Fruit fly (Drosophila melanogaster): Measurements from ENCODE around the gene Nepl5.

Gene Nepl5

DNA sequence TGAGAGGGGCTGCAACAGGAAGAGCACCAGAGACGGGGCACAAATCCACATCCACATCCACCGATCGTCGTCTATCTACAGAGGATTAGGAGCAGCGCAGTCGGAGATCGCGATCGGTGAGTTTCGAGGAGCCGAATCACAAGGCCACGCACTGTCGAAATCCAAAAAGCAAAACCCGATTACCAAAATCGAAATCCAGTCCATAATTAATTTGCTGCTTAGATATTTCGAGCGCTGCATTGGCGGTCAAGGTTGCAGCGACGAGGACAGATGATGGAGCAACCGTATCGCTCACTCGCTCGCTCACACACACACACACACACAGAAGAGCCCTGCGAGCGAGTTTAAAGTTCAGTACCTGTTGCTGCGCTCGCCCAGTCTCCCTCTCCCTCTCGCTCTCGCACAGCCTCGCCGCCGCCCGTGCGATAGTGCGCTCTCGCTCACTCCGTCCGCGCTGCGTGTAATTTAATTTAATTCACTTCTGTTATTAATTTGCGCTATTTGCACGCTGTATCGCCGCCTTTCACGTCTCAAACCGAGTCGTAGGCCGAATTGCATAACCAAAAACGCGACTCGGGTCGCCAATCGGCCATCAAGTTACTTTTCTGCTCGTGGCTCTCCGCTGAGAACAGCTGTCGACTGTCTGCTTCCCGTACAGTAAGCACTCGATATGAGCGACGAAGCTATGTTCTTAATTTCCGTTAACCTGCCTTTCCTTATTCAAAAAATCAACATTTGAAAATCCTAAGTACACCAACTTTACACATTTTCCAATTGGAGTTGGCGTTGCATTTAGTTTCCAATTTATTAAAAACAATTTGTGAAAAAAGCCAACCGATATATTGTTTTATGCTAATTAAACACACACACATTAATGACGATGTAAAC, 41.8 kb upstream of the Nepl5 start (continued):
- no peak for TF ChIP-seq CG1024 (GFP tag; IDR thresholded peaks at IDR 0.05)
- peak; percentile 40 for TF ChIP-seq Ssrp (tag; optimal IDR thresholded peaks at IDR 0.05)
- TF ChIP-seq phol (tag; optimal IDR thresholded peaks at IDR 0.05), result peak; percentile 46
- no peak for TF ChIP-seq sr (GFP tag; IDR thresholded peaks at IDR 0.05)
- TF ChIP-seq nom (GFP tag; optimal IDR thresholded peaks at IDR 0.05), result peak; percentile 94
- peak; percentile 37; the same call in 2 of the 3 replicates for TF ChIP-seq tgo (GFP tag; IDR thresholded peaks at IDR 0.05)
- TF ChIP-seq gsb (GFP tag; IDR thresholded peaks at IDR 0.05), result no peak
- no peak for TF ChIP-seq CG1647 (GFP tag; optimal IDR thresholded peaks at IDR 0.05)
- no peak for TF ChIP-seq br (optimal IDR thresholded peaks at IDR 0.05)
- TF ChIP-seq BEAF-32 (GFP tag; optimal IDR thresholded peaks at IDR 0.05), result no peak
- TF ChIP-seq CG12236 (GFP tag; optimal IDR thresholded peaks at IDR 0.05), result peak; percentile 14
- peak; percentile 32 for TF ChIP-seq CG17385 (GFP tag; optimal IDR thresholded peaks at IDR 0.05)
- TF ChIP-seq Oaz (GFP tag; IDR thresholded peaks at IDR 0.05), result no peak
- TF ChIP-seq Hand (GFP tag; optimal IDR thresholded peaks at IDR 0.05), result no peak
- TF ChIP-seq CG15601 (tag; optimal IDR thresholded peaks at IDR 0.05), result no peak
- no peak for TF ChIP-seq gsb-n (tag; optimal IDR thresholded peaks at IDR 0.05)
- TF ChIP-seq Dfd (GFP tag; optimal IDR thresholded peaks at IDR 0.05), result no peak
- TF ChIP-seq gcm2 (GFP tag; optimal IDR thresholded peaks at IDR 0.05), result no peak
- TF ChIP-seq gcm (GFP tag; optimal IDR thresholded peaks at IDR 0.05), result no peak
- TF ChIP-seq CG13287 (GFP tag; IDR thresholded peaks at IDR 0.05; ENCODE audit: partially characterized antibody), result no peak; the same call in 1 of the 2 replicates
- peak; percentile 11 for TF ChIP-seq caup (GFP tag; optimal IDR thresholded peaks at IDR 0.05; ENCODE audit: severe bottlenecking)
- peak; percentile 41 for TF ChIP-seq CG17568 (GFP tag; optimal IDR thresholded peaks at IDR 0.05)
- TF ChIP-seq pfk (GFP tag; optimal IDR thresholded peaks at IDR 0.05), result no peak
- 0 out of 2 replicates have a peak, but pooled peaks have one; percentile 8 for TF ChIP-seq inv (GFP tag; IDR thresholded peaks at IDR 0.05; ENCODE audit: partially characterized antibody)
- peak; percentile 40 for TF ChIP-seq ind (GFP tag; optimal IDR thresholded peaks at IDR 0.05)
- peak; percentile 46 for TF ChIP-seq Fer3 (tag; optimal IDR thresholded peaks at IDR 0.05)
- no peak for TF ChIP-seq CG6854 (GFP tag; optimal IDR thresholded peaks at IDR 0.05)
- TF ChIP-seq Atf-2 (GFP tag; optimal IDR thresholded peaks at IDR 0.05), result no peak
- TF ChIP-seq CrebB (tag; optimal IDR thresholded peaks at IDR 0.05), result no peak
- TF ChIP-seq CG12155 (GFP tag; optimal IDR thresholded peaks at IDR 0.05), result peak; percentile 63
- TF ChIP-seq disco-r (GFP tag; optimal IDR thresholded peaks at IDR 0.05), result no peak
- TF ChIP-seq E2f2 (GFP tag; IDR thresholded peaks at IDR 0.05), result no peak
- peak; percentile 15 for TF ChIP-seq CG3995 (GFP tag; optimal IDR thresholded peaks at IDR 0.05)
- no peak for TF ChIP-seq bbx (GFP tag; IDR thresholded peaks at IDR 0.05; ENCODE audit: partially characterized antibody)
- TF ChIP-seq CG15479 (GFP tag; optimal IDR thresholded peaks at IDR 0.05), result peak; percentile 39
- no peak for TF ChIP-seq Dip2 (GFP tag; IDR thresholded peaks at IDR 0.05)
- TF ChIP-seq Drgx (GFP tag; IDR thresholded peaks at IDR 0.05), result no peak
- peak; percentile 21 for TF ChIP-seq Spps (tag; optimal IDR thresholded peaks at IDR 0.05)
- TF ChIP-seq MBD-R2 (GFP tag; IDR thresholded peaks at IDR 0.05), result peak; percentile 5; the same call in 1 of the 2 replicates
- peak; percentile 44 for TF ChIP-seq CG4424 (GFP tag; optimal IDR thresholded peaks at IDR 0.05)
- peak; percentile 63 for TF ChIP-seq CG13424 (tag; optimal IDR thresholded peaks at IDR 0.05)
- TF ChIP-seq CG18599 (GFP tag; optimal IDR thresholded peaks at IDR 0.05), result peak; percentile 58
- peak; percentile 98 for TF ChIP-seq kah (GFP tag; optimal IDR thresholded peaks at IDR 0.05)
- TF ChIP-seq Trl (optimal IDR thresholded peaks at IDR 0.05), result peak; percentile 55 to 66
- peak; percentile 38 for TF ChIP-seq Trl (GFP tag; optimal IDR thresholded peaks at IDR 0.05)
- no peak for TF ChIP-seq Dp (GFP tag; optimal IDR thresholded peaks at IDR 0.05)
- TF ChIP-seq CG2120 (GFP tag; optimal IDR thresholded peaks at IDR 0.05), result peak; percentile 71
- TF ChIP-seq slbo (GFP tag; IDR thresholded peaks at IDR 0.05), result peak; percentile 42; the same call in 1 of the 2 replicates
- no peak for TF ChIP-seq NK7.1 (GFP tag; optimal IDR thresholded peaks at IDR 0.05)

Measured in whole organism, embryonic.